Worm (Caenorhabditis elegans) whole organism, young adult: ENCODE data around the gene Y105C5B.19.

ENCODE experiments used
- B0261.1 ChIP-seq: sonication (generic microtip); optimal IDR thresholded peaks from 2 replicates; lab custom pipeline; 2016; ENCODE audit warnings: mild to moderate bottlenecking, missing genetic modification characterization, moderate library complexity, missing compliant biosample characterization
- F10E7.11 ChIP-seq: sonication (generic microtip); optimal IDR thresholded peaks from 2 replicates; lab custom pipeline; 2017; ENCODE audit warnings: mild to moderate bottlenecking, missing genetic modification characterization, moderate library complexity, missing compliant biosample characterization
- F22D6.2 ChIP-seq: sonication (generic microtip); optimal IDR thresholded peaks from 2 replicates; lab custom pipeline; 2016; ENCODE audit warnings: mild to moderate bottlenecking, missing genetic modification characterization, missing compliant biosample characterization
- F37B4.10 ChIP-seq: fragments of 200-800 bp; sonication (Bioruptor generic); IDR thresholded peaks from 2 replicates; pipeline ENCODE4 v1.3.6; 2022; ENCODE audit warnings: missing genetic modification characterization, missing compliant biosample characterization
- F49E8.2 ChIP-seq: sonication (generic microtip); optimal IDR thresholded peaks from 3 replicates; lab custom pipeline; 2017; ENCODE audit warnings: missing genetic modification characterization, mild to moderate bottlenecking, missing compliant biosample characterization, antibody characterized with exemption, moderate library complexity; ENCODE audit not compliant: insufficient read depth
- F55B11.4 ChIP-seq: sonication (generic microtip); optimal IDR thresholded peaks from 2 replicates; lab custom pipeline; 2016; ENCODE audit warnings: missing compliant biosample characterization, missing genetic modification characterization, borderline replicate concordance; ENCODE audit not compliant: insufficient read depth
- F57A8.1 ChIP-seq: fragments of 200-800 bp; sonication (Bioruptor generic); optimal IDR thresholded peaks from 2 replicates; lab custom pipeline; 2018; ENCODE audit warnings: mild to moderate bottlenecking, missing genetic modification characterization, moderate library complexity, missing compliant biosample characterization
- Y56A3A.18 ChIP-seq: fragments of 200-800 bp; sonication (Bioruptor generic); IDR thresholded peaks from 2 replicates; pipeline ENCODE4 v1.3.6; 2022; ENCODE audit warnings: missing genetic modification reagents, missing genetic modification characterization, missing compliant biosample characterization
- ZK185.1 ChIP-seq: sonication (generic microtip); optimal IDR thresholded peaks from 2 replicates; lab custom pipeline; 2016; ENCODE audit warnings: mild to moderate bottlenecking, missing genetic modification characterization, missing compliant biosample characterization; ENCODE audit not compliant: poor library complexity, severe bottlenecking
- atf-7 ChIP-seq: sonication (generic microtip); optimal IDR thresholded peaks from 2 replicates; lab custom pipeline; 2017; ENCODE audit warnings: mild to moderate bottlenecking, missing genetic modification characterization, missing compliant biosample characterization
- attf-6 ChIP-seq: fragments of 200-800 bp; sonication (Bioruptor generic); IDR thresholded peaks from 2 replicates; pipeline ENCODE4 v1.3.6; 2022; ENCODE audit warnings: missing genetic modification reagents, missing genetic modification characterization, missing compliant biosample characterization
- ceh-79 ChIP-seq: sonication (generic microtip); optimal IDR thresholded peaks from 2 replicates; lab custom pipeline; 2017; ENCODE audit warnings: mild to moderate bottlenecking, missing genetic modification characterization, missing compliant biosample characterization
- dpff-1 ChIP-seq: sonication (generic microtip); optimal IDR thresholded peaks from 2 replicates; lab custom pipeline; 2017; ENCODE audit warnings: mild to moderate bottlenecking, missing genetic modification characterization, missing compliant biosample characterization
- efl-1 ChIP-seq: fragments of 150-350 bp; optimal IDR thresholded peaks from 2 replicates; lab custom pipeline; 2014; ENCODE audit warnings: missing biosample characterization, missing genetic modification reagents, missing genetic modification characterization
- egrh-3 ChIP-seq: fragments of 200-800 bp; sonication (Bioruptor generic); IDR thresholded peaks from 2 replicates; pipeline ENCODE4 v1.3.6; 2022; ENCODE audit warnings: missing genetic modification reagents, missing genetic modification characterization, missing compliant biosample characterization
- fkh-3 ChIP-seq: sonication (generic microtip); optimal IDR thresholded peaks from 2 replicates; lab custom pipeline; 2016; ENCODE audit warnings: mild to moderate bottlenecking, missing genetic modification characterization, missing compliant biosample characterization
- hmg-20 ChIP-seq: fragments of 200-800 bp; sonication (Bioruptor generic); IDR thresholded peaks from 2 replicates; pipeline ENCODE4 v1.3.6; 2022; ENCODE audit warnings: missing genetic modification reagents, missing genetic modification characterization, missing compliant biosample characterization
- hsf-1 ChIP-seq: fragments of 200-800 bp; sonication (Bioruptor generic); IDR thresholded peaks from 2 replicates; pipeline ENCODE4 v1.3.6; 2022; ENCODE audit warnings: missing genetic modification reagents, missing genetic modification characterization, missing compliant biosample characterization
- madf-3 ChIP-seq: fragments of 200-800 bp; sonication (Bioruptor generic); IDR thresholded peaks from 2 replicates; pipeline ENCODE4 v1.3.6; 2022; ENCODE audit warnings: missing genetic modification reagents, missing genetic modification characterization, missing compliant biosample characterization
- madf-8 ChIP-seq: fragments of 200-800 bp; sonication (Bioruptor generic); conservative IDR thresholded peaks from 2 replicates; pipeline ENCODE4 v1.3.6; 2022; ENCODE audit warnings: missing genetic modification reagents, missing genetic modification characterization, missing compliant biosample characterization
- nhr-120 ChIP-seq: fragments of 200-800 bp; sonication (Bioruptor generic); IDR thresholded peaks from 2 replicates; pipeline ENCODE4 v1.3.6; 2022; ENCODE audit warnings: missing genetic modification characterization, missing compliant biosample characterization
- snpc-3.4 ChIP-seq: sonication (generic microtip); optimal IDR thresholded peaks from 2 replicates; lab custom pipeline; 2017; ENCODE audit warnings: missing genetic modification characterization, mild to moderate bottlenecking, missing compliant biosample characterization, antibody characterized with exemption, moderate library complexity, missing genotype, missing genetic modification reagents
- snpc-4 ChIP-seq, 5 experiments: fragments of 150-350 bp in 1 of 5; sonication (generic microtip) in 4 of 5; optimal IDR thresholded peaks; 2 replicates each; lab custom pipeline; 2014 to 2018; ENCODE audit warnings: missing genetic modification characterization in 5 of 5, missing biosample characterization in 3 of 5, antibody characterized with exemption in 2 of 5, mild to moderate bottlenecking in 2 of 5, missing compliant biosample characterization in 2 of 5, missing genotype in 2 of 5, moderate library complexity in 2 of 5, missing genetic modification reagents in 1 of 5
- sptf-2 ChIP-seq: fragments of 200-800 bp; sonication (Bioruptor generic); optimal IDR thresholded peaks from 2 replicates; lab custom pipeline; 2018; ENCODE audit warnings: mild to moderate bottlenecking, missing genetic modification characterization, missing compliant biosample characterization
- tbx-9 ChIP-seq: sonication (generic microtip); optimal IDR thresholded peaks from 2 replicates; lab custom pipeline; 2016; ENCODE audit warnings: borderline replicate concordance, missing genetic modification characterization, inconsistent platforms, missing compliant biosample characterization
- ztf-22 ChIP-seq: fragments of 200-800 bp; sonication (Bioruptor generic); optimal IDR thresholded peaks from 2 replicates; lab custom pipeline; 2018; ENCODE audit warnings: mild to moderate bottlenecking, missing genetic modification characterization, moderate library complexity, missing compliant biosample characterization
- ztf-28 ChIP-seq: fragments of 200-800 bp; sonication (Bioruptor generic); IDR thresholded peaks from 2 replicates; pipeline ENCODE4 v1.3.6; 2022; ENCODE audit warnings: missing genetic modification reagents, missing genetic modification characterization, missing compliant biosample characterization

The Y105C5B.19 gene

ce11 chrIV:15991416-15991815 lies 7.6 kb upstream of the Y105C5B.19 start:
- TF ChIP-seq snpc-4 (GFP tag; optimal IDR thresholded peaks at IDR 0.05; lab: Kevin White, UChicago) (no peak), snpc-4 (tag; optimal IDR thresholded peaks at IDR 0.05; lab: Kevin White, UChicago) (peak in 2 of 4 experiments; percentile 39 to 80), snpc-3.4 (no peak), tbx-9 (no peak), fkh-3 (tag; lab: Kevin White, UChicago) (no peak), atf-7 (tag; lab: Kevin White, UChicago) (no peak), attf-6 (GFP tag; lab: Robert Waterston, UW) (peak; percentile 80)
- TF ChIP-seq, all 124 proteins: peak for 2

DNA sequence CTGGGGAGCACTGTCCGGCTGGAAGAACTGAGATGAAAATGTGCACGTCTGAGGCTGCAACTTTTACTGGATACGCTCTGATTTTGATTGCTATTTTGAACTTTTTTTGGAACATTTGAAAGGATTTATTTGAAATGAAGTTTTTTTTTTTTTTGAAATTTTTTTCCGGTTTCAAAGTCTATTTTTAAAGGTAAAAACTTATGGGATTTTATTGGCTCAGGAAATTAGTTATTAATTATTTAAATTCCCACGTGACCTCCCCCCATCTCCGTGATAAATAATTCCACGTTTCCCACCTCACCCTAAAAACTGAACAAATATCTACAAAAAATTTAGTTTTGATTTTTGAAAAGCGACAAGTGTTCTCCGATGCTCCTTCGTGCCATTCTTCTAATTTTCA lies 19.5 kb downstream of the Y105C5B.19 start, which contains the start of gene Y105C5B.18:
TSS of gene Y105C5B.18 (plus strand) at position 301 of the 400 bp plus-strand sequence.
- no peak for TF ChIP-seq efl-1 (GFP tag; lab: Kevin White, UChicago)
- TF ChIP-seq hsf-1 (GFP tag; lab: Robert Waterston, UW) = no peak
- TF ChIP-seq sptf-2 (GFP tag; lab: Kevin White, UChicago) = no peak
- no peak for TF ChIP-seq madf-3 (GFP tag; lab: Robert Waterston, UW)
- no peak for TF ChIP-seq madf-8 (GFP tag; lab: Robert Waterston, UW)
- TF ChIP-seq ztf-22 (GFP tag; lab: Kevin White, UChicago) = no peak
- TF ChIP-seq egrh-3 (GFP tag; lab: Robert Waterston, UW) = no peak
- no peak for TF ChIP-seq nhr-120 (GFP tag; lab: Robert Waterston, UW)
- no peak for TF ChIP-seq ZK185.1 (tag; lab: Kevin White, UChicago)
- no peak for TF ChIP-seq Y56A3A.18 (GFP tag; lab: Robert Waterston, UW)
- TF ChIP-seq B0261.1 (tag; lab: Kevin White, UChicago) = no peak
- no peak for TF ChIP-seq ceh-79 (tag; lab: Kevin White, UChicago)
- TF ChIP-seq F10E7.11 (tag; lab: Kevin White, UChicago) = no peak
- TF ChIP-seq F55B11.4 = no peak
- no peak for TF ChIP-seq F57A8.1
- no peak for TF ChIP-seq F22D6.2 (tag; lab: Kevin White, UChicago)
- TF ChIP-seq dpff-1 = no peak
- TF ChIP-seq hmg-20 (GFP tag; lab: Robert Waterston, UW) = no peak
- TF ChIP-seq, all 124 proteins: peak for 0

DNA sequence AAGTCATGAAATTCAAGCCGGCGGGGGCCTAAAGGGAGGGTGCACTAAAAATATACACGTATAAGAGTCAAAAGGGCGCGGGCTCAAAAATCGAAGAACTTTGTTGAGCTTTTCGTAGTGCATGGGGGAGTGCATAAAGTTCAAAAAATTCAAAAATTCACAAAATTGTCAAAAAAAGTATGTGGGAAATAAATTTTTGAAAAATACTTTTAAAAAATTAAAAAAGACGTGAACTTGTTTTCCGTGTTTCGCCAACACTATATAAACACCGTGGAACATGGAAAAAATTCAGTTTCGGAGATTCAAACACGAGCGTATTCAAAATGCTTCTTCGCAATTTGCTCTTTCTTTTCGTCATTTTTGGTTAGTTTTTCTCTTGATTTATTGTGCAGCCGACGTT lies 21.0 kb downstream of the Y105C5B.19 start, which contains the start of gene Y105C5B.17:
TSS of gene Y105C5B.17 (plus strand) at position 301 of the 400 bp plus-strand sequence.
- TF ChIP-seq madf-8 (GFP tag; lab: Robert Waterston, UW) = no peak
- TF ChIP-seq ztf-28 (GFP tag; lab: Robert Waterston, UW) = no peak
- no peak for TF ChIP-seq snpc-4 (GFP tag; optimal IDR thresholded peaks at IDR 0.05; lab: Kevin White, UChicago)
- TF ChIP-seq snpc-4 (tag; optimal IDR thresholded peaks at IDR 0.05; lab: Kevin White, UChicago) = peak in 1 of 4 experiments; percentile 8

DNA sequence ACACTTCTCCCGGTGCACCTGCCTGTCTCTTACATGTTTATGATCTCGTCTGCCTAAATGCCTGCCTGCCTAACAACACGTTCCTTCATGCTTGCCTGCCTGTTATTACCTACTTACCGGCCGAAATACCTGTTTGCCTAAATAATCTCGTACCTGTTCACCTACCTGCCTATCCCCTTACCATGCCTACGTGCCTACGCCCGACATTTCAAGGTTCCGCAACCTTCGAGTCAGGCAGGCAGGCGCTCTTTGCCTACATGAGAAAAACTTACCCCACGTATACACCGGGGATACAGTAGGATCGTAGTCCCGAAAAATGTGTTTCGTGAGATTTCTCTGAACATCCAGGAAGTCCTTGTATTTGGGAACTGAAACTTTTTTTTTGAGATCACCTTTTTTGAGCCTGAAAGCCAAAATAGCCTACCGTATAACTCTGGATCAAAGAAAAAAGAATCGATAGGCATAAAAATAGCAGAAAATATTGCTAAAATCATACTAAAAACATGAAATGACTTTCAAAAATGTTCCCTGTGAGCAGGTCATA lies 21.5 kb downstream of the Y105C5B.19 start, which contains the start of gene lgc-19:
TSS of gene lgc-19 (minus strand) at position 494 of the 544 bp plus-strand sequence.
- TF ChIP-seq F49E8.2 (tag; lab: Kevin White, UChicago) (no peak), F37B4.10 (GFP tag; lab: Robert Waterston, UW) (0 out of 2 replicates have a peak, but pooled peaks have one; percentile 73)

DNA sequence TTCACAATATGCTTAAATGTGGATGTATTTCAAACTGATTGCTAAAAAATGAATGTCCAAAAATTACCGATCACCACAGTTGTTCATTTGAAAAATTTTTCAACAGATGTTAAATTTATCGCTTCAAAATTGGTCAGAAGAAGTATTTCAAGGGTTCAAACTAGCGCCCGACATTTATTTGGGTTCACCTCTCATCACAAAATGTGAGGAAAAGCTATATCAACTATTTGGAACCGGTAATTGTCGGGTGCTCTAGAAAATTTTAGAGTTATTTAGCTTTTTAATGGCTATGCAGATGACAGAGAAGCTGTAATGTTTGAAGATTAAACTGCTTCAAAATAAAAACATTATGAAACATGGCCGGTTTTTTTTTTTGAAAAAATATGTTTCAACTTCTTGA lies 22.7 kb downstream of the Y105C5B.19 start:
- TF ChIP-seq madf-8 (GFP tag; lab: Robert Waterston, UW) = no peak
- no peak for TF ChIP-seq snpc-4 (GFP tag; optimal IDR thresholded peaks at IDR 0.05; lab: Kevin White, UChicago)
- peak in 1 of 4 experiments; percentile 55 for TF ChIP-seq snpc-4 (tag; optimal IDR thresholded peaks at IDR 0.05; lab: Kevin White, UChicago)
- peak; percentile 61; the same call in 1 of the 2 replicates for TF ChIP-seq attf-6 (GFP tag; lab: Robert Waterston, UW)
